Worm (Caenorhabditis elegans) whole organism, L4 larva: Measurements from ENCODE around the gene ztf-1.

Experiments
- fkh-10 ChIP-seq: fragments of 150-350 bp; optimal IDR thresholded peaks from 2 replicates; lab custom pipeline; 2014; ENCODE audit warnings: missing biosample characterization, missing genetic modification reagents, missing genetic modification characterization
- lin-1 ChIP-seq: fragments of 200-800 bp; sonication (Bioruptor generic); IDR thresholded peaks from 2 replicates; pipeline ENCODE4 v1.3.6; 2022; ENCODE audit warnings: missing genetic modification reagents, missing genetic modification characterization, missing compliant biosample characterization
- snpc-4 ChIP-seq: fragments of 150-350 bp; optimal IDR thresholded peaks from 2 replicates; lab custom pipeline; 2014; ENCODE audit warnings: missing biosample characterization, missing genetic modification characterization
- ztf-7 ChIP-seq: fragments of 150-350 bp; optimal IDR thresholded peaks from 2 replicates; lab custom pipeline; 2014; ENCODE audit warnings: missing biosample characterization, missing genetic modification characterization

ce11 chrIII:8784500-8784899 lies 7.7 kb downstream of the ztf-1 start:
- TF ChIP-seq snpc-4 (tag; lab: Kevin White, UChicago) (no peak), fkh-10 (GFP tag; lab: Kevin White, UChicago) (no peak), lin-1 (no peak), ztf-7 (tag; lab: Kevin White, UChicago) (no peak)
